Worm (Caenorhabditis elegans) whole organism, L1 larva: ENCODE results near the gene tbc-10.

Experiments used
- C04F5.9 ChIP-seq: sonication (generic microtip); optimal IDR thresholded peaks from 2 replicates; lab custom pipeline; 2016; ENCODE audit warnings: missing genetic modification characterization, missing compliant biosample characterization
- C16A3.4 ChIP-seq: fragments of 150-350 bp; optimal IDR thresholded peaks from 2 replicates; lab custom pipeline; 2014; ENCODE audit warnings: missing biosample characterization, missing genetic modification characterization
- alr-1 ChIP-seq: fragments of 200-800 bp; sonication (Bioruptor generic); optimal IDR thresholded peaks from 2 replicates; lab custom pipeline; 2018; ENCODE audit warnings: borderline replicate concordance, mild to moderate bottlenecking, missing genetic modification characterization, missing compliant biosample characterization
- ama-1 ChIP-seq: fragments of 150-350 bp; optimal IDR thresholded peaks from 2 replicates; lab custom pipeline; 2014
- ceh-63 ChIP-seq: fragments of 200-800 bp; sonication (Bioruptor generic); optimal IDR thresholded peaks from 2 replicates; lab custom pipeline; 2018; ENCODE audit warnings: mild to moderate bottlenecking, missing genetic modification characterization, missing compliant biosample characterization
- ceh-82 ChIP-seq, 3 experiments: fragments of 150-350 bp in 1 of 3; sonication (generic microtip) in 2 of 3; optimal IDR thresholded peaks; 2 replicates each; lab custom pipeline; 2014 to 2017; ENCODE audit warnings: missing biosample characterization in 3 of 3, missing genetic modification characterization in 3 of 3
- ceh-90 ChIP-seq: sonication (generic microtip); optimal IDR thresholded peaks from 2 replicates; lab custom pipeline; 2016; ENCODE audit warnings: missing genetic modification characterization, missing compliant biosample characterization
- ces-1 ChIP-seq: fragments of 150-350 bp; optimal IDR thresholded peaks from 2 replicates; lab custom pipeline; 2014; ENCODE audit warnings: missing biosample characterization, missing genetic modification reagents, missing genetic modification characterization
- dsc-1 ChIP-seq: sonication (generic microtip); optimal IDR thresholded peaks from 2 replicates; lab custom pipeline; 2016; ENCODE audit warnings: mild to moderate bottlenecking, missing genetic modification characterization, missing compliant biosample characterization
- efl-1 ChIP-seq, 4 experiments: fragments of 150-350 bp; optimal IDR thresholded peaks in 3 of 4; peaks in 1 of 4; 1 replicate in 1 of 4; 2 replicates in 3 of 4; lab custom pipeline; 2014; ENCODE audit warnings: missing biosample characterization in 2 of 4, missing genetic modification characterization in 2 of 4, missing genetic modification reagents in 2 of 4
- egl-13 ChIP-seq: sonication (generic microtip); optimal IDR thresholded peaks from 2 replicates; lab custom pipeline; 2016; ENCODE audit warnings: missing genotype, missing genetic modification reagents, missing genetic modification characterization, missing compliant biosample characterization
- fkh-10 ChIP-seq: sonication (generic microtip); optimal IDR thresholded peaks from 2 replicates; lab custom pipeline; 2017; ENCODE audit warnings: missing biosample characterization, missing genetic modification reagents, missing genetic modification characterization
- fos-1 ChIP-seq: fragments of 150-350 bp; optimal IDR thresholded peaks from 2 replicates; lab custom pipeline; 2014; ENCODE audit warnings: missing biosample characterization, missing genetic modification characterization
- grh-1 ChIP-seq: fragments of 200-800 bp; sonication (Bioruptor generic); IDR thresholded peaks from 2 replicates; pipeline ENCODE4 v1.3.6; 2022; ENCODE audit warnings: missing genetic modification reagents, missing genetic modification characterization, missing compliant biosample characterization
- hlh-17 ChIP-seq: fragments of 200-800 bp; sonication (Bioruptor generic); optimal IDR thresholded peaks from 2 replicates; lab custom pipeline; 2018; ENCODE audit warnings: missing genetic modification characterization, mild to moderate bottlenecking, missing compliant biosample characterization, moderate library complexity, borderline replicate concordance
- hlh-4 ChIP-seq: sonication (generic microtip); optimal IDR thresholded peaks from 2 replicates; lab custom pipeline; 2016; ENCODE audit warnings: mild to moderate bottlenecking, missing genetic modification characterization, missing compliant biosample characterization
- hpl-2 ChIP-seq: fragments of 150-350 bp; optimal IDR thresholded peaks from 2 replicates; lab custom pipeline; 2014; ENCODE audit warnings: missing biosample characterization, missing genetic modification reagents, missing genetic modification characterization
- irx-1 ChIP-seq: sonication (generic microtip); optimal IDR thresholded peaks from 2 replicates; lab custom pipeline; 2016; ENCODE audit warnings: missing genetic modification characterization, missing compliant biosample characterization
- isw-1 ChIP-seq: fragments of 200-800 bp; sonication (Bioruptor generic); IDR thresholded peaks from 2 replicates; pipeline ENCODE4 v1.3.6; 2022; ENCODE audit warnings: missing genetic modification characterization, missing compliant biosample characterization
- lin-13 ChIP-seq: fragments of 150-350 bp; optimal IDR thresholded peaks from 2 replicates; lab custom pipeline; 2014; ENCODE audit warnings: missing biosample characterization, missing genetic modification reagents, missing genetic modification characterization
- lin-14 ChIP-seq: fragments of 200-800 bp; sonication (Bioruptor generic); optimal IDR thresholded peaks from 2 replicates; lab custom pipeline; 2018; ENCODE audit warnings: mild to moderate bottlenecking, missing genetic modification characterization, moderate library complexity, missing compliant biosample characterization
- lin-15B ChIP-seq: fragments of 150-350 bp; sonication (generic microtip); optimal IDR thresholded peaks from 3 replicates; lab custom pipeline; 2014; ENCODE audit warnings: missing biosample characterization, missing genetic modification characterization
- lin-39 ChIP-seq: fragments of 150-350 bp; optimal IDR thresholded peaks from 2 replicates; lab custom pipeline; 2014; ENCODE audit warnings: missing biosample characterization, missing genetic modification reagents, missing genetic modification characterization
- mdl-1 ChIP-seq, 2 experiments: fragments of 150-350 bp; optimal IDR thresholded peaks; 2 replicates each; lab custom pipeline; 2014 to 2017; ENCODE audit warnings: missing biosample characterization in 2 of 2, missing genetic modification characterization in 2 of 2, inconsistent platforms in 1 of 2
- mep-1 ChIP-seq: fragments of 150-350 bp; optimal IDR thresholded peaks from 2 replicates; lab custom pipeline; 2014; ENCODE audit warnings: missing biosample characterization, missing genetic modification characterization
- nhr-28 ChIP-seq: fragments of 150-350 bp; optimal IDR thresholded peaks from 2 replicates; lab custom pipeline; 2014; ENCODE audit warnings: missing biosample characterization, missing genetic modification characterization
- nhr-71 ChIP-seq: sonication (generic microtip); optimal IDR thresholded peaks from 2 replicates; lab custom pipeline; 2016; ENCODE audit warnings: mild to moderate bottlenecking, missing genetic modification characterization, moderate library complexity, missing compliant biosample characterization
- nhr-76 ChIP-seq: sonication (generic microtip); optimal IDR thresholded peaks from 2 replicates; lab custom pipeline; 2017; ENCODE audit warnings: missing biosample characterization, missing genetic modification characterization
- nhr-77 ChIP-seq: fragments of 150-350 bp; optimal IDR thresholded peaks from 2 replicates; lab custom pipeline; 2014; ENCODE audit warnings: missing biosample characterization, missing genetic modification characterization
- nhr-90 ChIP-seq: sonication (generic microtip); optimal IDR thresholded peaks from 2 replicates; lab custom pipeline; 2016; ENCODE audit warnings: mild to moderate bottlenecking, missing genetic modification characterization, missing compliant biosample characterization; ENCODE audit not compliant: poor library complexity
- pax-3 ChIP-seq: fragments of 200-800 bp; sonication (Bioruptor generic); optimal IDR thresholded peaks from 2 replicates; lab custom pipeline; 2018; ENCODE audit warnings: mild to moderate bottlenecking, missing genetic modification characterization, moderate library complexity, missing compliant biosample characterization
- snu-23 ChIP-seq: sonication (generic microtip); optimal IDR thresholded peaks from 2 replicates; lab custom pipeline; 2016; ENCODE audit warnings: missing genetic modification characterization, missing compliant biosample characterization
- swsn-7 ChIP-seq: sonication (generic microtip); optimal IDR thresholded peaks from 2 replicates; lab custom pipeline; 2016; ENCODE audit warnings: missing genetic modification characterization, missing compliant biosample characterization
- unc-30 ChIP-seq: sonication (generic microtip); optimal IDR thresholded peaks from 2 replicates; lab custom pipeline; 2017; ENCODE audit warnings: missing biosample characterization, missing genetic modification characterization
- unc-62 ChIP-seq: fragments of 150-350 bp; optimal IDR thresholded peaks from 2 replicates; lab custom pipeline; 2014; ENCODE audit warnings: missing biosample characterization, missing genetic modification reagents, missing genetic modification characterization
- vab-15 ChIP-seq: sonication (generic microtip); optimal IDR thresholded peaks from 2 replicates; lab custom pipeline; 2017; ENCODE audit warnings: missing genotype, mild to moderate bottlenecking, missing genetic modification characterization, missing compliant biosample characterization
- zip-4 ChIP-seq: fragments of 200-800 bp; sonication (Bioruptor generic); optimal IDR thresholded peaks from 2 replicates; lab custom pipeline; 2018; ENCODE audit warnings: mild to moderate bottlenecking, missing genetic modification characterization, moderate library complexity, missing compliant biosample characterization
- ztf-11 ChIP-seq, 2 experiments: sonication (generic microtip); optimal IDR thresholded peaks; 2 replicates each; lab custom pipeline; 2016 to 2017; ENCODE audit warnings: missing genetic modification characterization in 2 of 2, missing biosample characterization in 1 of 2, missing compliant biosample characterization in 1 of 2
- ztf-4 ChIP-seq: fragments of 150-350 bp; optimal IDR thresholded peaks from 2 replicates; lab custom pipeline; 2014; ENCODE audit warnings: missing biosample characterization, missing genetic modification characterization

Gene tbc-10

DNA sequence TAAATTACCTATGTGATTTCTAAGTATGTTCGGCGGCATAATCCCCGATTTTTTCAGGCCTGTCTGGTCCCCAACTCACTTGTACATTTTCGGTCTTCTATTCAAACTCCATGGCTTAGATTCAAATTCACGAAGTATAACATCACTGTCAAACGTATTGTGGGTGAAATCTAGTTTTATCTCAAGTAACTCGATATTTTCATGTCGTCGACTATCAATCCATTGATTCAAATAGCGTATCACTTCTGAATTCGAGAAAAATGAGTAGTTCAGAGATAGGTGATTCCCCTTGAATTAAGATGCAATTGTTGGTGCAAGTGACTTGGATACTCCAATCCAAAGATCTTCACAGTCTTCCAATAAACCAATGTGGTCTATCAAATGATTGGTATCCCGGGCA lies 18.4 kb upstream of the tbc-10 start:
- no peak for TF ChIP-seq mdl-1 (tag; optimal IDR thresholded peaks at IDR 0.05; lab: Kevin White, UChicago)
- no peak for TF ChIP-seq hlh-4 (tag; lab: Kevin White, UChicago)
- no peak for TF ChIP-seq unc-62 (GFP tag; lab: Kevin White, UChicago)
- no peak for TF ChIP-seq grh-1 (GFP tag; lab: Robert Waterston, UW)
- no peak for TF ChIP-seq irx-1 (tag; lab: Kevin White, UChicago)
- no peak for TF ChIP-seq ceh-82 (tag; optimal IDR thresholded peaks at IDR 0.05; lab: Kevin White, UChicago)
- no peak for TF ChIP-seq swsn-7 (tag; lab: Kevin White, UChicago)
- TF ChIP-seq snu-23 (GFP tag; lab: Kevin White, UChicago): no peak
- TF ChIP-seq nhr-90 (tag; lab: Kevin White, UChicago): no peak
- no peak for TF ChIP-seq C16A3.4
- no peak for TF ChIP-seq lin-15B
- TF ChIP-seq isw-1 (GFP tag; lab: Robert Waterston, UW): no peak
- no peak for TF ChIP-seq egl-13
- TF ChIP-seq hpl-2: no peak
- no peak for TF ChIP-seq ztf-11 (tag; optimal IDR thresholded peaks at IDR 0.05; lab: Kevin White, UChicago)
- TF ChIP-seq, all 84 proteins: peak for 0

DNA sequence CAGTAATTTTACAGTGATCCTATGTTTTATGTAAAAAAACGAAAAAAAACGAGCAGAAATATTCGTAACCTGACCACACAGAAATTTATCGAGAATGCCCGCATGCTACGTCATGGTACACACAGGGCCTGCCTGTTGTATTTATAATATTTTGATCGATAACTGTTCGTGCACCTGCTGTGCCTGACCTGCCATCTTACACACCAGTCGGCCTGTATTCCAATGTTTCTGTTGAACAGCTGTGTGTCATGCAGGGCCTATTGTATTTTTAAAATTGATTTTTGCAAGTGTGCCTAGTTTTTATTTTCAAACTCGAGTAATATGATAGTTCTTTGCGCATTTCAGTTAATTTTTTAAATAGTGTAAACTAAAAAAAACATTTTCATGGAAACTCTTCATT lies 16.8 kb upstream of the tbc-10 start:
- TF ChIP-seq ama-1 (lab: Kevin White, UChicago) (no peak), ceh-63 (GFP tag; lab: Kevin White, UChicago) (no peak), unc-30 (tag; lab: Kevin White, UChicago) (no peak), nhr-76 (no peak), nhr-77 (tag; lab: Kevin White, UChicago) (no peak), vab-15 (tag; lab: Kevin White, UChicago) (no peak), fkh-10 (GFP tag; lab: Kevin White, UChicago) (no peak), hlh-17 (GFP tag; lab: Kevin White, UChicago) (no peak), nhr-71 (tag; lab: Kevin White, UChicago) (no peak), dsc-1 (tag; lab: Kevin White, UChicago) (no peak), hlh-4 (tag; lab: Kevin White, UChicago) (no peak), mep-1 (tag; lab: Kevin White, UChicago) (no peak)

DNA sequence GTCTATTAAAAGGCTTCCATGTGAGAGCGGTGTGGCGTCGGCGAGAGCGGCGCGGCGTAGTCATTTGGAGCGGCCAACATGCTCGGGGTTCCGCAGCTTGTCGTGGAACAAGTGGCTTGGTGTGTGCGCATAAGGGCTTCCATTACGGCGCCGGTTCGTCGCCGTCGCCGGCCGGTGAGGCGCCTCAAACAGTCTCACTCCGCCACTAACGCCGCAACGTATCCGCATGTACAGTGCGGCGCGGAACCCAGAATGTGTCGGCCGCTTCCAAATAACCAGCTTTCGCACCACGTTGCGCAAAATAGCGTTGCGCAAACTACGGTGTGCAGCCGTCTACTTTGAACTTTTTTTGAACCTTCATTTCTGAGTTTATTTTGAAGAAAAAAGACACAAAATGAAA lies 12.1 kb upstream of the tbc-10 start:
- TF ChIP-seq mdl-1 (tag; optimal IDR thresholded peaks at IDR 0.05; lab: Kevin White, UChicago) (no peak), C04F5.9 (no peak), ztf-4 (no peak), zip-4 (GFP tag; lab: Kevin White, UChicago) (no peak), ceh-63 (GFP tag; lab: Kevin White, UChicago) (no peak), lin-39 (tag; lab: Kevin White, UChicago) (no peak), lin-13 (GFP tag; lab: Kevin White, UChicago) (no peak), pax-3 (no peak), isw-1 (GFP tag; lab: Robert Waterston, UW) (no peak), nhr-28 (tag; lab: Kevin White, UChicago) (no peak), ces-1 (GFP tag; lab: Kevin White, UChicago) (no peak), alr-1 (tag; lab: Kevin White, UChicago) (no peak), ceh-90 (tag; lab: Kevin White, UChicago) (no peak), lin-14 (GFP tag; lab: Kevin White, UChicago) (no peak)

DNA sequence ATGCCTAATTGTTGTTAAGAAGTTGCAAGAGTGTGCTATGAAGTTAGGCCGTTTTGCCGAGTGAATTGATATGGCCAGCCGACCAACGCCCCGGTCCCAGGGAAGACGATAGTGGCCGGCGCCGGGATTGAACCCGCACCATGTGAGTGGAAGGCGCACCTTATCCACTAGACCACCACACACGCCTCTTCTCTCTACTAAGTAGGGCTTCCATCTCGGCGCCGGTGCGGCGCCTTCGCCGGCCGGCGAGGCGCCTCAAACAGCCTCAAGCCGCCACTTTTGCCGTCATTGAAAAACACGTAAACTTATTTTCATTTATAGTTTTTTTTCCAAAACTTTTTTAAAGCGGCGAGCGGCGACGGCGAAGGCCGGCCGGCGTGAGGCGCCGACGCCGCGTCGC lies 4.2 kb upstream of the tbc-10 start:
- TF ChIP-seq fos-1 (no peak), efl-1 (optimal IDR thresholded peaks at IDR 0.05; lab: Kevin White, UChicago) (no peak), efl-1 (GFP tag; optimal IDR thresholded peaks at IDR 0.05 in 1 of 2; lab: Kevin White, UChicago) (peak in 1 of 2 experiments; percentile 23), zip-4 (GFP tag; lab: Kevin White, UChicago) (no peak)
